Fruit fly (Drosophila melanogaster) whole organism, embryonic: ENCODE results near the gene CG32855.

Source experiments
- Abd-B ChIP-seq: fragments of 200-800 bp; sonication (Bioruptor generic); optimal IDR thresholded peaks from 2 replicates; lab custom pipeline; 2018; ENCODE audit warnings: missing biosample characterization, mild to moderate bottlenecking, missing genetic modification characterization, moderate library complexity
- Asciz ChIP-seq: fragments of 200-800 bp; sonication (Bioruptor generic); optimal IDR thresholded peaks from 2 replicates; lab custom pipeline; 2017; ENCODE audit warnings: missing biosample characterization, mild to moderate bottlenecking, missing genetic modification characterization, missing genetic modification reagents
- Blimp-1 ChIP-seq: fragments of 200-800 bp; sonication (Bioruptor generic); optimal IDR thresholded peaks from 3 replicates; lab custom pipeline; 2018; ENCODE audit warnings: missing biosample characterization, missing genetic modification characterization, mild to moderate bottlenecking, moderate library complexity, missing genetic modification reagents
- CG10267 ChIP-seq: fragments of 200-800 bp; sonication (Bioruptor generic); optimal IDR thresholded peaks from 2 replicates; lab custom pipeline; 2018; ENCODE audit warnings: missing biosample characterization, mild to moderate bottlenecking, missing genetic modification characterization, moderate library complexity
- CG11398 ChIP-seq: fragments of 200-800 bp; sonication (Bioruptor generic); optimal IDR thresholded peaks from 2 replicates; lab custom pipeline; 2016; ENCODE audit warnings: missing biosample characterization, missing genetic modification characterization
- CG12391 ChIP-seq: fragments of 200-800 bp; sonication (Bioruptor generic); optimal IDR thresholded peaks from 3 replicates; lab custom pipeline; 2018; ENCODE audit warnings: missing biosample characterization, mild to moderate bottlenecking, missing genetic modification characterization, moderate library complexity
- CG14710 ChIP-seq: fragments of 200-800 bp; sonication (Bioruptor generic); optimal IDR thresholded peaks from 3 replicates; lab custom pipeline; 2019; ENCODE audit warnings: missing biosample characterization, mild to moderate bottlenecking, missing genetic modification characterization, moderate library complexity
- CG15073 ChIP-seq: fragments of 200-800 bp; sonication (Bioruptor generic); optimal IDR thresholded peaks from 2 replicates; lab custom pipeline; 2016; ENCODE audit warnings: missing biosample characterization, missing genetic modification characterization
- CG15696 ChIP-seq: fragments of 200-800 bp; sonication (Bioruptor generic); optimal IDR thresholded peaks from 2 replicates; lab custom pipeline; 2019; ENCODE audit warnings: missing biosample characterization, mild to moderate bottlenecking, missing genetic modification characterization, moderate library complexity
- CG1647 ChIP-seq: fragments of 200-800 bp; sonication (Bioruptor generic); optimal IDR thresholded peaks from 3 replicates; lab custom pipeline; 2016; ENCODE audit warnings: missing biosample characterization, missing genetic modification characterization
- CG16815 ChIP-seq: fragments of 200-800 bp; sonication (Bioruptor generic); optimal IDR thresholded peaks from 3 replicates; lab custom pipeline; 2017; ENCODE audit warnings: missing biosample characterization, mild to moderate bottlenecking, missing genetic modification characterization
- CG2129 ChIP-seq: fragments of 200-800 bp; sonication (Bioruptor generic); IDR thresholded peaks from 2 replicates; pipeline ENCODE4 v1.3.6; 2022; ENCODE audit warnings: missing biosample characterization, missing genetic modification characterization; ENCODE audit not compliant: partially characterized antibody
- CG30020 ChIP-seq: fragments of 200-800 bp; optimal IDR thresholded peaks from 2 replicates; lab custom pipeline; 2019; ENCODE audit warnings: missing biosample characterization, mild to moderate bottlenecking, missing genetic modification characterization, moderate library complexity
- CG3065 ChIP-seq: fragments of 200-800 bp; sonication (Bioruptor generic); optimal IDR thresholded peaks from 2 replicates; lab custom pipeline; 2016; ENCODE audit warnings: missing biosample characterization, missing genetic modification characterization
- CG4404 ChIP-seq: fragments of 200-800 bp; sonication (Bioruptor generic); IDR thresholded peaks from 2 replicates; pipeline ENCODE4 v1.3.6; 2022; ENCODE audit warnings: missing biosample characterization, missing genetic modification characterization
- CG6654 ChIP-seq: fragments of 200-800 bp; sonication (Bioruptor generic); optimal IDR thresholded peaks from 2 replicates; lab custom pipeline; 2017; ENCODE audit warnings: missing biosample characterization, mild to moderate bottlenecking, missing genetic modification characterization
- CG8281 ChIP-seq: fragments of 200-800 bp; sonication (Bioruptor generic); optimal IDR thresholded peaks from 2 replicates; lab custom pipeline; 2018; ENCODE audit warnings: missing biosample characterization, mild to moderate bottlenecking, missing genetic modification characterization, moderate library complexity
- CG8944 ChIP-seq: fragments of 200-800 bp; sonication (Bioruptor generic); optimal IDR thresholded peaks from 3 replicates; lab custom pipeline; 2016; ENCODE audit warnings: missing biosample characterization, missing genetic modification characterization
- CkIIα-i1 ChIP-seq: fragments of 200-800 bp; sonication (Bioruptor generic); IDR thresholded peaks from 2 replicates; pipeline ENCODE4 v1.3.6; 2022; ENCODE audit warnings: missing biosample characterization, missing genetic modification characterization
- D ChIP-seq, 2 experiments: fragments of 200-800 bp in 1 of 2; fragments of >200 bp in 1 of 2; sonication (Bioruptor generic) in 1 of 2; optimal IDR thresholded peaks; 2 replicates in 1 of 2; 3 replicates in 1 of 2; lab custom pipeline; 2017; ENCODE audit warnings: mild to moderate bottlenecking in 1 of 2, missing biosample characterization in 1 of 2, missing genetic modification characterization in 1 of 2, missing genetic modification reagents in 1 of 2
- Dp ChIP-seq: fragments of 200-800 bp; sonication (Bioruptor generic); optimal IDR thresholded peaks from 2 replicates; lab custom pipeline; 2018; ENCODE audit warnings: missing biosample characterization, mild to moderate bottlenecking, missing genetic modification characterization, moderate library complexity
- Dref ChIP-seq: fragments of 200-800 bp; sonication (Bioruptor generic); IDR thresholded peaks from 2 replicates; pipeline ENCODE4 v1.3.6; 2022; ENCODE audit warnings: missing biosample characterization, missing genetic modification characterization
- Fer2 ChIP-seq: fragments of 200-800 bp; sonication (Bioruptor generic); optimal IDR thresholded peaks from 2 replicates; lab custom pipeline; 2018; ENCODE audit warnings: missing biosample characterization, mild to moderate bottlenecking, missing genetic modification characterization, moderate library complexity
- Fer3 ChIP-seq: fragments of 200-800 bp; sonication (Bioruptor generic); optimal IDR thresholded peaks from 2 replicates; lab custom pipeline; 2018; ENCODE audit warnings: missing biosample characterization, mild to moderate bottlenecking, missing genetic modification characterization, moderate library complexity
- HHEX ChIP-seq: fragments of 200-800 bp; sonication (Bioruptor generic); optimal IDR thresholded peaks from 3 replicates; lab custom pipeline; 2017; ENCODE audit warnings: missing biosample characterization, mild to moderate bottlenecking, missing genetic modification characterization, missing genetic modification reagents
- HLH4C ChIP-seq: fragments of 200-800 bp; sonication (Bioruptor generic); IDR thresholded peaks from 3 replicates; pipeline ENCODE4 v1.3.6; 2022; ENCODE audit warnings: missing biosample characterization, missing genetic modification characterization; ENCODE audit not compliant: partially characterized antibody
- HLHmδ ChIP-seq: fragments of 200-800 bp; sonication (Bioruptor generic); optimal IDR thresholded peaks from 2 replicates; lab custom pipeline; 2018; ENCODE audit warnings: missing biosample characterization, mild to moderate bottlenecking, missing genetic modification characterization, moderate library complexity
- Hand ChIP-seq: fragments of 200-800 bp; sonication (Bioruptor generic); optimal IDR thresholded peaks from 2 replicates; lab custom pipeline; 2017; ENCODE audit warnings: mild to moderate bottlenecking, missing biosample characterization, missing genetic modification reagents, missing genetic modification characterization
- Hey ChIP-seq: fragments of 200-800 bp; sonication (Bioruptor generic); optimal IDR thresholded peaks from 3 replicates; lab custom pipeline; 2018; ENCODE audit warnings: missing biosample characterization, mild to moderate bottlenecking, missing genetic modification characterization
- HmgD ChIP-seq: fragments of 200-800 bp; sonication (Bioruptor generic); optimal IDR thresholded peaks from 3 replicates; lab custom pipeline; 2016; ENCODE audit warnings: missing biosample characterization, missing genetic modification characterization
- Hmx ChIP-seq: fragments of 200-800 bp; sonication (Bioruptor generic); optimal IDR thresholded peaks from 2 replicates; lab custom pipeline; 2016; ENCODE audit warnings: missing biosample characterization, missing genetic modification characterization
- MBD-R2 ChIP-seq: fragments of 200-800 bp; sonication (Bioruptor generic); IDR thresholded peaks from 2 replicates; pipeline ENCODE4 v1.3.6; 2022; ENCODE audit warnings: missing biosample characterization, missing genetic modification characterization
- Six4 ChIP-seq: fragments of 200-800 bp; sonication (Bioruptor generic); optimal IDR thresholded peaks from 2 replicates; lab custom pipeline; 2016; ENCODE audit warnings: missing biosample characterization, missing genetic modification characterization
- ase ChIP-seq: fragments of 200-800 bp; sonication (Bioruptor generic); IDR thresholded peaks from 3 replicates; pipeline ENCODE4 v1.3.6; 2022; ENCODE audit warnings: missing biosample characterization, missing genetic modification characterization
- bab2 ChIP-seq: fragments of 200-800 bp; sonication (Bioruptor generic); optimal IDR thresholded peaks from 2 replicates; lab custom pipeline; 2016; ENCODE audit warnings: missing biosample characterization, missing genetic modification characterization
- ci ChIP-seq: fragments of 200-800 bp; sonication (Bioruptor generic); IDR thresholded peaks from 3 replicates; pipeline ENCODE4 v1.3.6; 2022; ENCODE audit warnings: missing biosample characterization, missing genetic modification characterization
- esg ChIP-seq: fragments of 200-800 bp; sonication (Bioruptor generic); conservative IDR thresholded peaks from 2 replicates; pipeline ENCODE4 v1.3.6; 2022; ENCODE audit warnings: missing biosample characterization, missing genetic modification characterization
- ewg ChIP-seq: fragments of 200-800 bp; sonication (Bioruptor generic); optimal IDR thresholded peaks from 3 replicates; lab custom pipeline; 2017; ENCODE audit warnings: mild to moderate bottlenecking, missing biosample characterization, missing genetic modification reagents, missing genetic modification characterization
- fd64A ChIP-seq: fragments of 200-800 bp; sonication (Bioruptor generic); optimal IDR thresholded peaks from 3 replicates; lab custom pipeline; 2018; ENCODE audit warnings: missing biosample characterization, mild to moderate bottlenecking, missing genetic modification characterization
- jigr1 ChIP-seq: fragments of 200-800 bp; sonication (Bioruptor generic); IDR thresholded peaks from 3 replicates; pipeline ENCODE4 v1.3.6; 2022; ENCODE audit warnings: missing biosample characterization, missing genetic modification characterization
- kay ChIP-seq: fragments of 200-800 bp; sonication (Bioruptor generic); optimal IDR thresholded peaks from 2 replicates; lab custom pipeline; 2016; ENCODE audit warnings: missing biosample characterization, missing genetic modification characterization
- klu ChIP-seq: fragments of 200-800 bp; sonication (Bioruptor generic); IDR thresholded peaks from 2 replicates; pipeline ENCODE4 v1.3.6; 2022; ENCODE audit warnings: missing biosample characterization, missing genetic modification characterization
- mam ChIP-seq: fragments of 200-800 bp; sonication (Bioruptor generic); optimal IDR thresholded peaks from 3 replicates; lab custom pipeline; 2016; ENCODE audit warnings: missing biosample characterization, missing genetic modification characterization
- pfk ChIP-seq: fragments of 200-800 bp; sonication (Bioruptor generic); optimal IDR thresholded peaks from 2 replicates; lab custom pipeline; 2018; ENCODE audit warnings: missing biosample characterization, mild to moderate bottlenecking, missing genetic modification characterization, moderate library complexity
- psq ChIP-seq: fragments of 200-800 bp; sonication (Bioruptor generic); optimal IDR thresholded peaks from 2 replicates; lab custom pipeline; 2017; ENCODE audit warnings: missing biosample characterization, missing genetic modification characterization
- salm ChIP-seq: fragments of 200-800 bp; sonication (Bioruptor generic); optimal IDR thresholded peaks from 2 replicates; lab custom pipeline; 2018; ENCODE audit warnings: missing biosample characterization, mild to moderate bottlenecking, missing genetic modification characterization
- sima ChIP-seq: fragments of 200-800 bp; sonication (Bioruptor generic); optimal IDR thresholded peaks from 2 replicates; lab custom pipeline; 2016; ENCODE audit warnings: missing biosample characterization, missing genetic modification characterization
- usp ChIP-seq: fragments of >200 bp; optimal IDR thresholded peaks from 2 replicates; lab custom pipeline; 2017; ENCODE audit warnings: missing biosample characterization, missing genetic modification characterization
- yki ChIP-seq: fragments of >200 bp; optimal IDR thresholded peaks from 3 replicates; lab custom pipeline; 2018

The CG32855 gene

dm6 chr3R:16071689-16072580 lies 8.9 kb downstream of the CG32855 start (continued):
- peak; percentile 84 for TF ChIP-seq Blimp-1 (GFP tag; lab: Kevin White, UChicago)
- TF ChIP-seq CG4404 (GFP tag; lab: Robert Waterston, UW), result peak; percentile 68
- TF ChIP-seq Hand (GFP tag; lab: Kevin White, UChicago), result no peak
- peak; percentile 43 for TF ChIP-seq CG15696 (tag; lab: Kevin White, UChicago)
- TF ChIP-seq CG8281, result no peak
- peak; percentile 68 for TF ChIP-seq CG10267 (tag; lab: Kevin White, UChicago)
- TF ChIP-seq HLHmδ (GFP tag; lab: Kevin White, UChicago), result no peak
- TF ChIP-seq CG1647 (GFP tag; lab: Kevin White, UChicago), result no peak
- TF ChIP-seq yki (lab: Kevin White, UChicago), result no peak
- peak; percentile 17 for TF ChIP-seq CG11398 (GFP tag; lab: Kevin White, UChicago)
- peak; percentile 52; the same call in 2 of the 3 replicates for TF ChIP-seq ase
- TF ChIP-seq jigr1, result no peak
- TF ChIP-seq esg, result peak; percentile 62
- TF ChIP-seq Asciz (GFP tag; lab: Kevin White, UChicago), result no peak
- TF ChIP-seq CG2129 (GFP tag; lab: Robert Waterston, UW), result 0 out of 2 replicates have a peak, but pooled peaks have one; percentile 35
- peak; percentile 86 for TF ChIP-seq ci (GFP tag; lab: Robert Waterston, UW)
- peak; percentile 4 for TF ChIP-seq salm (tag; lab: Kevin White, UChicago)
- no peak for TF ChIP-seq klu (GFP tag; lab: Robert Waterston, UW)
- TF ChIP-seq MBD-R2, result no peak
- TF ChIP-seq CG3065, result no peak
- TF ChIP-seq Dref (GFP tag; lab: Robert Waterston, UW), result no peak
- no peak for TF ChIP-seq Abd-B (GFP tag; lab: Kevin White, UChicago)
- TF ChIP-seq CG8944 (GFP tag; lab: Kevin White, UChicago), result no peak
- TF ChIP-seq D (optimal IDR thresholded peaks at IDR 0.05; lab: Kevin White, UChicago), result no peak
- TF ChIP-seq D (GFP tag; optimal IDR thresholded peaks at IDR 0.05; lab: Kevin White, UChicago), result peak; percentile 62
- TF ChIP-seq fd64A, result no peak
- no peak for TF ChIP-seq usp
- TF ChIP-seq sima (GFP tag; lab: Kevin White, UChicago), result no peak
- TF ChIP-seq CG6654 (GFP tag; lab: Kevin White, UChicago), result no peak
- TF ChIP-seq CG14710 (tag; lab: Kevin White, UChicago), result peak; percentile 51
- TF ChIP-seq CkIIα-i1 (GFP tag; lab: Robert Waterston, UW), result no peak
- peak; percentile 78 for TF ChIP-seq CG12391 (tag; lab: Kevin White, UChicago)
- TF ChIP-seq HLH4C, result no peak
- no peak for TF ChIP-seq Hey (tag; lab: Kevin White, UChicago)
- peak; percentile 73 for TF ChIP-seq Six4 (GFP tag; lab: Kevin White, UChicago)
- TF ChIP-seq mam (GFP tag; lab: Kevin White, UChicago), result no peak
- TF ChIP-seq CG16815 (GFP tag; lab: Kevin White, UChicago), result peak; percentile 57
- peak; percentile 29 for TF ChIP-seq ewg (GFP tag; lab: Kevin White, UChicago)
- TF ChIP-seq CG15073 (GFP tag; lab: Kevin White, UChicago), result no peak
- TF ChIP-seq bab2 (GFP tag; lab: Kevin White, UChicago), result peak; percentile 55
- no peak for TF ChIP-seq Dp (GFP tag; lab: Kevin White, UChicago)
- no peak for TF ChIP-seq Fer3
- peak; percentile 63 for TF ChIP-seq kay (GFP tag; lab: Kevin White, UChicago)
- TF ChIP-seq HmgD (GFP tag; lab: Kevin White, UChicago), result no peak
- TF ChIP-seq pfk (GFP tag; lab: Kevin White, UChicago), result no peak
- TF ChIP-seq psq (GFP tag; lab: Kevin White, UChicago), result peak; percentile 56
- TF ChIP-seq HHEX (GFP tag; lab: Kevin White, UChicago), result no peak
- no peak for TF ChIP-seq Fer2
- TF ChIP-seq Hmx (GFP tag; lab: Kevin White, UChicago), result no peak
- TF ChIP-seq CG30020 (tag; lab: Kevin White, UChicago), result no peak
